Fruit fly (Drosophila melanogaster) whole organism, embryonic: Measurements from ENCODE around the gene CG6041.

Experiments used
- Ada2b ChIP-seq: fragments of 200-800 bp; sonication (Bioruptor generic); IDR thresholded peaks from 2 replicates; pipeline ENCODE4 v1.3.6; 2022; ENCODE audit warnings: missing biosample characterization, missing genetic modification characterization
- Atf6 ChIP-seq: fragments of 200-800 bp; sonication (Bioruptor generic); IDR thresholded peaks from 2 replicates; pipeline ENCODE4 v1.3.6; 2022; ENCODE audit warnings: missing biosample characterization, missing genetic modification characterization
- Blimp-1 ChIP-seq: fragments of 200-800 bp; sonication (Bioruptor generic); optimal IDR thresholded peaks from 3 replicates; lab custom pipeline; 2018; ENCODE audit warnings: missing biosample characterization, missing genetic modification characterization, mild to moderate bottlenecking, moderate library complexity, missing genetic modification reagents
- CG10274 ChIP-seq: fragments of 200-800 bp; sonication (Bioruptor generic); optimal IDR thresholded peaks from 3 replicates; lab custom pipeline; 2017; ENCODE audit warnings: missing biosample characterization, mild to moderate bottlenecking, missing genetic modification characterization
- CG10959 ChIP-seq: fragments of 200-800 bp; sonication (Bioruptor generic); IDR thresholded peaks from 2 replicates; pipeline ENCODE4 v1.3.6; 2022; ENCODE audit warnings: missing biosample characterization, missing genetic modification characterization
- CG10979 ChIP-seq: fragments of 200-800 bp; sonication (Bioruptor generic); optimal IDR thresholded peaks from 2 replicates; lab custom pipeline; 2018; ENCODE audit warnings: missing biosample characterization, mild to moderate bottlenecking, missing genetic modification characterization, moderate library complexity
- CG11085 ChIP-seq: fragments of 200-800 bp; sonication (Bioruptor generic); IDR thresholded peaks from 2 replicates; pipeline ENCODE4 v1.3.6; 2022; ENCODE audit warnings: missing biosample characterization, missing genetic modification characterization
- CG11398 ChIP-seq: fragments of 200-800 bp; sonication (Bioruptor generic); optimal IDR thresholded peaks from 2 replicates; lab custom pipeline; 2016; ENCODE audit warnings: missing biosample characterization, missing genetic modification characterization
- CG11456 ChIP-seq: fragments of 200-800 bp; sonication (Bioruptor generic); IDR thresholded peaks from 3 replicates; pipeline ENCODE4 v1.3.6; 2022; ENCODE audit warnings: missing biosample characterization, missing genetic modification characterization
- CG11560 ChIP-seq: fragments of 200-800 bp; sonication (Bioruptor generic); IDR thresholded peaks from 3 replicates; pipeline ENCODE4 v1.3.6; 2022; ENCODE audit warnings: missing biosample characterization, missing genetic modification characterization
- CG1233 ChIP-seq: fragments of 200-800 bp; sonication (Bioruptor generic); optimal IDR thresholded peaks from 4 replicates; lab custom pipeline; 2018; ENCODE audit warnings: missing biosample characterization, mild to moderate bottlenecking, missing genetic modification characterization
- CG13894 ChIP-seq: fragments of 200-800 bp; sonication (Bioruptor generic); optimal IDR thresholded peaks from 3 replicates; lab custom pipeline; 2018; ENCODE audit warnings: missing biosample characterization, mild to moderate bottlenecking, missing genetic modification characterization, moderate library complexity
- CG14860 ChIP-seq: fragments of 200-800 bp; sonication (Bioruptor generic); IDR thresholded peaks from 3 replicates; pipeline ENCODE4 v1.3.6; 2022; ENCODE audit warnings: missing biosample characterization, missing genetic modification characterization; ENCODE audit not compliant: partially characterized antibody
- CG15269 ChIP-seq: fragments of 200-800 bp; sonication (Bioruptor generic); optimal IDR thresholded peaks from 2 replicates; lab custom pipeline; 2018; ENCODE audit warnings: missing biosample characterization, mild to moderate bottlenecking, missing genetic modification characterization, moderate library complexity
- CG15696 ChIP-seq: fragments of 200-800 bp; sonication (Bioruptor generic); optimal IDR thresholded peaks from 2 replicates; lab custom pipeline; 2019; ENCODE audit warnings: missing biosample characterization, mild to moderate bottlenecking, missing genetic modification characterization, moderate library complexity
- CG16863 ChIP-seq: fragments of 200-800 bp; sonication (Bioruptor generic); optimal IDR thresholded peaks from 3 replicates; lab custom pipeline; 2016; ENCODE audit warnings: missing biosample characterization, missing genetic modification characterization
- CG3163 ChIP-seq: fragments of 200-800 bp; sonication (Bioruptor generic); optimal IDR thresholded peaks from 3 replicates; lab custom pipeline; 2016; ENCODE audit warnings: missing biosample characterization, missing genetic modification characterization
- CG32767 ChIP-seq: fragments of 200-800 bp; sonication (Bioruptor generic); IDR thresholded peaks from 2 replicates; pipeline ENCODE4 v1.3.6; 2022; ENCODE audit warnings: missing biosample characterization, missing genetic modification characterization
- CG33557 ChIP-seq: fragments of 200-800 bp; sonication (Bioruptor generic); optimal IDR thresholded peaks from 2 replicates; lab custom pipeline; 2019; ENCODE audit warnings: missing biosample characterization, mild to moderate bottlenecking, missing genetic modification characterization, moderate library complexity
- CG3726 ChIP-seq: fragments of 200-800 bp; sonication (Bioruptor generic); IDR thresholded peaks from 3 replicates; pipeline ENCODE4, ENCODE4 v1.3.6; 2022; ENCODE audit warnings: missing biosample characterization, missing genetic modification characterization
- CG4360 ChIP-seq: fragments of 200-800 bp; sonication (Bioruptor generic); IDR thresholded peaks from 2 replicates; pipeline ENCODE4 v1.3.6; 2022; ENCODE audit warnings: missing biosample characterization, missing genetic modification characterization
- CG6272 ChIP-seq: fragments of 200-800 bp; sonication (Bioruptor generic); IDR thresholded peaks from 2 replicates; pipeline ENCODE4 v1.3.6; 2022; ENCODE audit warnings: missing biosample characterization, missing genetic modification characterization
- CoRest ChIP-seq: fragments of 200-800 bp; sonication (Bioruptor generic); optimal IDR thresholded peaks from 3 replicates; lab custom pipeline; 2018; ENCODE audit warnings: missing biosample characterization, mild to moderate bottlenecking, missing genetic modification characterization, moderate library complexity
- D19B ChIP-seq: fragments of 200-800 bp; sonication (Bioruptor generic); optimal IDR thresholded peaks from 2 replicates; lab custom pipeline; 2017; ENCODE audit warnings: missing biosample characterization, mild to moderate bottlenecking, missing genetic modification characterization
- Dad ChIP-seq: fragments of 200-800 bp; sonication (Bioruptor generic); optimal IDR thresholded peaks from 3 replicates; lab custom pipeline; 2016; ENCODE audit warnings: missing biosample characterization, missing genetic modification characterization
- Dfd ChIP-seq, 2 experiments: fragments of >200 bp; optimal IDR thresholded peaks; 2 replicates each; lab custom pipeline; 2017; ENCODE audit warnings: missing biosample characterization in 2 of 2, missing genetic modification characterization in 2 of 2
- E2f2 ChIP-seq: fragments of 200-800 bp; sonication (Bioruptor generic); IDR thresholded peaks from 2 replicates; pipeline ENCODE4 v1.3.6; 2022; ENCODE audit warnings: missing biosample characterization, missing genetic modification characterization
- Eip74EF ChIP-seq, 2 experiments: fragments of 200-800 bp in 1 of 2; fragments of >200 bp in 1 of 2; sonication (Bioruptor generic) in 1 of 2; optimal IDR thresholded peaks; 2 replicates each; lab custom pipeline; 2017 to 2019; ENCODE audit warnings: missing biosample characterization in 2 of 2, missing genetic modification characterization in 2 of 2, mild to moderate bottlenecking in 1 of 2, moderate library complexity in 1 of 2
- Fer1 ChIP-seq: fragments of 200-800 bp; sonication (Bioruptor generic); optimal IDR thresholded peaks from 2 replicates; lab custom pipeline; 2017; ENCODE audit warnings: missing biosample characterization, mild to moderate bottlenecking, missing genetic modification characterization
- Hey ChIP-seq: fragments of 200-800 bp; sonication (Bioruptor generic); optimal IDR thresholded peaks from 3 replicates; lab custom pipeline; 2018; ENCODE audit warnings: missing biosample characterization, mild to moderate bottlenecking, missing genetic modification characterization
- Hr51 ChIP-seq, 2 experiments: fragments of 200-800 bp; sonication (Bioruptor generic); optimal IDR thresholded peaks; 2 replicates in 1 of 2; 3 replicates in 1 of 2; lab custom pipeline; 2016 to 2018; ENCODE audit warnings: missing biosample characterization in 2 of 2, missing genetic modification characterization in 2 of 2, mild to moderate bottlenecking in 1 of 2, moderate library complexity in 1 of 2
- NC2α ChIP-seq: fragments of 200-800 bp; sonication (Bioruptor generic); optimal IDR thresholded peaks from 2 replicates; lab custom pipeline; 2016; ENCODE audit warnings: missing biosample characterization, missing genetic modification characterization
- Six4 ChIP-seq: fragments of 200-800 bp; sonication (Bioruptor generic); optimal IDR thresholded peaks from 2 replicates; lab custom pipeline; 2016; ENCODE audit warnings: missing biosample characterization, missing genetic modification characterization
- bcd ChIP-seq: fragments of 200-800 bp; sonication (Bioruptor generic); optimal IDR thresholded peaks from 2 replicates; lab custom pipeline; 2017; ENCODE audit warnings: missing biosample characterization, mild to moderate bottlenecking, missing genetic modification characterization
- bigmax ChIP-seq: fragments of 200-800 bp; sonication (Bioruptor generic); optimal IDR thresholded peaks from 2 replicates; lab custom pipeline; 2018; ENCODE audit warnings: missing biosample characterization, mild to moderate bottlenecking, missing genetic modification characterization
- btn ChIP-seq: fragments of 200-800 bp; sonication (Bioruptor generic); optimal IDR thresholded peaks from 2 replicates; lab custom pipeline; 2016; ENCODE audit warnings: missing biosample characterization, missing genetic modification characterization
- chm ChIP-seq: fragments of 200-800 bp; sonication (Bioruptor generic); IDR thresholded peaks from 2 replicates; pipeline ENCODE4 v1.3.6; 2022; ENCODE audit warnings: missing biosample characterization, missing genetic modification characterization
- dmrt99B ChIP-seq: fragments of 200-800 bp; sonication (Bioruptor generic); optimal IDR thresholded peaks from 2 replicates; lab custom pipeline; 2018; ENCODE audit warnings: missing biosample characterization, mild to moderate bottlenecking, missing genetic modification characterization, moderate library complexity
- eve ChIP-seq, 2 experiments: fragments of >200 bp; optimal IDR thresholded peaks; 2 replicates each; lab custom pipeline; 2017; ENCODE audit warnings: missing biosample characterization in 2 of 2, missing genetic modification characterization in 2 of 2
- gem ChIP-seq: fragments of 200-800 bp; sonication (Bioruptor generic); optimal IDR thresholded peaks from 2 replicates; lab custom pipeline; 2019; ENCODE audit warnings: missing biosample characterization, mild to moderate bottlenecking, missing genetic modification characterization, moderate library complexity
- gsb ChIP-seq: fragments of 200-800 bp; sonication (Bioruptor generic); IDR thresholded peaks from 2 replicates; pipeline ENCODE4 v1.3.6; 2022; ENCODE audit warnings: missing biosample characterization, missing genetic modification characterization
- h ChIP-seq: fragments of >200 bp; optimal IDR thresholded peaks from 2 replicates; lab custom pipeline; 2017
- hb ChIP-seq: fragments of 200-800 bp; sonication (Bioruptor generic); IDR thresholded peaks from 3 replicates; pipeline ENCODE4 v1.3.6; 2022; ENCODE audit warnings: missing biosample characterization, missing genetic modification characterization; ENCODE audit not compliant: partially characterized antibody
- knrl ChIP-seq: fragments of 200-800 bp; sonication (Bioruptor generic); IDR thresholded peaks from 3 replicates; pipeline ENCODE4 v1.3.6; 2022; ENCODE audit warnings: missing biosample characterization, missing genetic modification characterization; ENCODE audit not compliant: partially characterized antibody
- pros ChIP-seq: fragments of 200-800 bp; sonication (Bioruptor generic); optimal IDR thresholded peaks from 3 replicates; lab custom pipeline; 2019; ENCODE audit warnings: missing biosample characterization, mild to moderate bottlenecking, missing genetic modification characterization, moderate library complexity
- psq ChIP-seq: fragments of 200-800 bp; sonication (Bioruptor generic); optimal IDR thresholded peaks from 2 replicates; lab custom pipeline; 2017; ENCODE audit warnings: missing biosample characterization, missing genetic modification characterization
- repo ChIP-seq: fragments of 200-800 bp; sonication (Bioruptor generic); optimal IDR thresholded peaks from 2 replicates; lab custom pipeline; 2016; ENCODE audit warnings: missing biosample characterization, missing genetic modification characterization
- seq ChIP-seq: fragments of 200-800 bp; sonication (Bioruptor generic); IDR thresholded peaks from 2 replicates; pipeline ENCODE4 v1.3.6; 2022; ENCODE audit warnings: missing biosample characterization, missing genetic modification characterization
- sisA ChIP-seq: fragments of 200-800 bp; sonication (Bioruptor generic); IDR thresholded peaks from 2 replicates; pipeline ENCODE4 v1.3.6; 2022; ENCODE audit warnings: missing biosample characterization, missing genetic modification characterization
- wor ChIP-seq: fragments of 200-800 bp; sonication (Bioruptor generic); IDR thresholded peaks from 2 replicates; pipeline ENCODE4 v1.3.6; 2022; ENCODE audit warnings: missing biosample characterization, missing genetic modification characterization

CG6041 gene

DNA sequence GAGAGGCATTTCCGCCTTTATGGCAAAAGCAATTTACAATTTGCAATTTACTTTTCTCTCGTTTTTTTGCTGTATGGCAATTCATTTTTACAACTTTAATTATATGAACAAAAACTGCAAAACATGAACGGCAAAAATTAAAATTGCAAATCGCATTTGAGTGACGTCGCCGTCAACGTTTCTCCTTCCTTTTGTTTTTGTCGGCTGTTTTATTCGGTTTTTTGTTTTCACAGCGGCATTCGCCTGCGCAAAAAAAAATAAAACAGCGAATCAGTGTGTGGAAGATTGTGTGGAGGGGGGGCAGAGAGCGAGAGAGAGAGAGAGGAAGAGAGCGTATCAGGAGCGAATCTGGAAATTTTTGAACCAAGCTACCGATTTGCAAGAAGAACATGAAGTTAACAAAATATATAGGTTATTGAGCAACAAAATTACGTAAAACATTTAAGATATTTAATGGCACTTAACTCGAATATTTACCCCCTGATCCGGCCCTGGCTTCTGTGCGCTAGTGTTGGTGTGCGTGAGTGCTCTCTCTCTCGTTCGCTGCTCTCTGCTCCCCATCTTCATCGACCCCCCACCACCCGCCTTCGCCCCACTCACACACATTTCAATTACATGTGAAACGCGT, 29.3 kb upstream of the CG6041 start (continued):
- TF ChIP-seq CG1233 (GFP tag; lab: Kevin White, UChicago) = peak; percentile 98
- TF ChIP-seq CG4360 = peak; percentile 86
- peak; percentile 99 for TF ChIP-seq Fer1 (GFP tag; lab: Kevin White, UChicago)
- peak; percentile 100 for TF ChIP-seq CG3726 (GFP tag; lab: Robert Waterston, UW)
- TF ChIP-seq CG6272 (GFP tag; lab: Robert Waterston, UW) = peak; percentile 98
- peak; percentile 97 for TF ChIP-seq btn (GFP tag; lab: Kevin White, UChicago)
- peak; percentile 84 for TF ChIP-seq CG14860
- peak; percentile 99 for TF ChIP-seq CG11085 (GFP tag; lab: Robert Waterston, UW)
- peak; percentile 99 for TF ChIP-seq CG13894
- peak; percentile 98 for TF ChIP-seq NC2α (GFP tag; lab: Kevin White, UChicago)
- TF ChIP-seq CG33557 (GFP tag; lab: Kevin White, UChicago) = peak; percentile 93
- TF ChIP-seq CG10979 (tag; lab: Kevin White, UChicago) = peak; percentile 98
- TF ChIP-seq Six4 = peak; percentile 98
- peak; percentile 99 for TF ChIP-seq Dad
- TF ChIP-seq CG15269 (tag; lab: Kevin White, UChicago) = peak; percentile 99
- peak; percentile 86 for TF ChIP-seq knrl
- TF ChIP-seq D19B (GFP tag; lab: Kevin White, UChicago) = peak; percentile 95
- TF ChIP-seq CG16863 (GFP tag; lab: Kevin White, UChicago) = peak; percentile 99
- peak; percentile 95 for TF ChIP-seq CG11560
- TF ChIP-seq CoRest (tag; lab: Kevin White, UChicago) = peak; percentile 99
- peak in 1 of 2 experiments; percentile 97 for TF ChIP-seq Eip74EF (GFP tag; optimal IDR thresholded peaks at IDR 0.05; lab: Kevin White, UChicago)
- TF ChIP-seq E2f2 (GFP tag; lab: Robert Waterston, UW) = peak; percentile 89
- peak; percentile 100 for TF ChIP-seq CG11456
- peak; percentile 72; the same call in 2 of the 3 replicates for TF ChIP-seq hb (GFP tag; lab: Robert Waterston, UW)
- peak in 1 of 2 experiments; percentile 95 for TF ChIP-seq eve (GFP tag; optimal IDR thresholded peaks at IDR 0.05; lab: Kevin White, UChicago)
- TF ChIP-seq gem (tag; lab: Kevin White, UChicago) = peak; percentile 99
- peak; percentile 99 for TF ChIP-seq Atf6 (GFP tag; lab: Robert Waterston, UW)
- peak; percentile 91 for TF ChIP-seq CG15696 (tag; lab: Kevin White, UChicago)
- TF ChIP-seq CG11398 (GFP tag; lab: Kevin White, UChicago) = peak; percentile 98
- peak; percentile 100 for TF ChIP-seq Ada2b (GFP tag; lab: Robert Waterston, UW)
- peak; percentile 97 to 98 for TF ChIP-seq Hr51 (GFP tag; optimal IDR thresholded peaks at IDR 0.05; lab: Kevin White, UChicago)
- TF ChIP-seq dmrt99B = peak; percentile 99
- TF ChIP-seq psq (GFP tag; lab: Kevin White, UChicago) = peak; percentile 97
- TF ChIP-seq bcd (GFP tag; lab: Kevin White, UChicago) = peak; percentile 99
- peak; percentile 98 for TF ChIP-seq CG32767 (GFP tag; lab: Robert Waterston, UW)
- TF ChIP-seq pros (GFP tag; lab: Kevin White, UChicago) = peak; percentile 24
- no peak for TF ChIP-seq h (lab: Kevin White, UChicago)
- TF ChIP-seq chm (GFP tag; lab: Robert Waterston, UW) = peak; percentile 99
- peak; percentile 96 for TF ChIP-seq Blimp-1 (GFP tag; lab: Kevin White, UChicago)
- TF ChIP-seq CG10274 (GFP tag; lab: Kevin White, UChicago) = peak; percentile 95
- TF ChIP-seq CG10959 (GFP tag; lab: Robert Waterston, UW) = peak; percentile 99
- peak; percentile 78 for TF ChIP-seq bigmax (GFP tag; lab: Kevin White, UChicago)
- peak; percentile 98 for TF ChIP-seq repo (GFP tag; lab: Kevin White, UChicago)
- TF ChIP-seq Hey (tag; lab: Kevin White, UChicago) = peak; percentile 95
- TF ChIP-seq Dfd (GFP tag; optimal IDR thresholded peaks at IDR 0.05; lab: Kevin White, UChicago) = peak in 1 of 2 experiments; percentile 54
- TF ChIP-seq wor (GFP tag; lab: Robert Waterston, UW) = peak; percentile 98
- peak; percentile 100 for TF ChIP-seq sisA
- TF ChIP-seq CG3163 = peak; percentile 92
- peak; percentile 99 for TF ChIP-seq seq (GFP tag; lab: Robert Waterston, UW)
- TF ChIP-seq gsb = peak; percentile 99
